Worm (Caenorhabditis elegans) whole organism, early embryonic: Measurements from ENCODE around the gene R05G6.1.

Experiments used
- aly-1 ChIP-seq: sonication (generic microtip); optimal IDR thresholded peaks from 2 replicates; lab custom pipeline; 2016; ENCODE audit warnings: missing genetic modification characterization, missing compliant biosample characterization
- ama-1 ChIP-seq: fragments of 150-350 bp; optimal IDR thresholded peaks from 2 replicates; lab custom pipeline; 2014
- flt-1 ChIP-seq: fragments of 200-800 bp; sonication (Bioruptor generic); IDR thresholded peaks from 2 replicates; pipeline ENCODE4 v1.3.6; 2022; ENCODE audit warnings: missing genetic modification characterization, missing compliant biosample characterization
- pes-1 ChIP-seq: fragments of 200-800 bp; sonication (Bioruptor generic); IDR thresholded peaks from 2 replicates; pipeline ENCODE4 v1.3.6; 2022; ENCODE audit warnings: missing genetic modification reagents, missing genetic modification characterization, missing compliant biosample characterization
- scrt-1 ChIP-seq: fragments of 200-800 bp; sonication (Bioruptor generic); IDR thresholded peaks from 2 replicates; pipeline ENCODE4 v1.3.6; 2022; ENCODE audit warnings: missing genetic modification characterization, missing compliant biosample characterization
- tbx-11 ChIP-seq: fragments of 200-800 bp; sonication (Bioruptor generic); IDR thresholded peaks from 2 replicates; pipeline ENCODE4 v1.3.6; 2022; ENCODE audit warnings: missing genetic modification characterization, missing compliant biosample characterization
- tbx-37 ChIP-seq: fragments of 200-800 bp; sonication (Bioruptor generic); conservative IDR thresholded peaks from 2 replicates; pipeline ENCODE4 v1.3.6; 2022; ENCODE audit warnings: missing genetic modification reagents, missing genetic modification characterization, missing compliant biosample characterization
- tra-4 ChIP-seq: sonication (generic microtip); optimal IDR thresholded peaks from 2 replicates; lab custom pipeline; 2017; ENCODE audit warnings: missing genetic modification characterization, missing compliant biosample characterization

ce11 chrIV:7501337-7501736, 31.1 kb upstream of the R05G6.1 start, which contains the start of gene F55G1.15:
- no peak for TF ChIP-seq flt-1 (GFP tag; lab: Robert Waterston, UW)
- TF ChIP-seq scrt-1 (GFP tag; lab: Robert Waterston, UW) = no peak
- no peak for TF ChIP-seq ama-1 (lab: Kevin White, UChicago)
- TF ChIP-seq tbx-37 = no peak
- no peak for TF ChIP-seq tbx-11
- TF ChIP-seq tra-4 (tag; lab: Kevin White, UChicago) = no peak
- no peak for TF ChIP-seq pes-1 (GFP tag; lab: Robert Waterston, UW)
- no peak for TF ChIP-seq aly-1 (tag; lab: Kevin White, UChicago)
